Worm (Caenorhabditis elegans) whole organism, midembryonic: ENCODE results near the gene letm-1.

Experiments
- T22C8.4 ChIP-seq: fragments of 200-800 bp; sonication (Bioruptor generic); IDR thresholded peaks from 2 replicates; pipeline ENCODE4 v1.3.6; 2022; ENCODE audit warnings: missing genetic modification characterization, missing compliant biosample characterization
- cog-1 ChIP-seq: sonication (generic microtip); optimal IDR thresholded peaks from 2 replicates; lab custom pipeline; 2016; ENCODE audit warnings: missing genetic modification characterization, missing compliant biosample characterization
- flt-1 ChIP-seq: fragments of 200-800 bp; sonication (Bioruptor generic); IDR thresholded peaks from 2 replicates; pipeline ENCODE4 v1.3.6; 2022; ENCODE audit warnings: missing genetic modification characterization, missing compliant biosample characterization
- klf-2 ChIP-seq: fragments of 200-800 bp; sonication (Bioruptor generic); conservative IDR thresholded peaks from 2 replicates; pipeline ENCODE4 v1.3.6; 2022; ENCODE audit warnings: missing genetic modification reagents, missing genetic modification characterization, missing compliant biosample characterization
- med-1 ChIP-seq: sonication (generic microtip); optimal IDR thresholded peaks from 2 replicates; lab custom pipeline; 2017; ENCODE audit warnings: missing genetic modification characterization, mild to moderate bottlenecking, missing compliant biosample characterization, antibody characterized with exemption, missing genetic modification reagents; ENCODE audit not compliant: insufficient read depth
- ref-1 ChIP-seq: fragments of 200-800 bp; sonication (Bioruptor generic); conservative IDR thresholded peaks from 2 replicates; pipeline ENCODE4 v1.3.6; 2022; ENCODE audit warnings: missing genetic modification reagents, missing genetic modification characterization, missing compliant biosample characterization
- tab-1 ChIP-seq: fragments of 200-800 bp; sonication (Bioruptor generic); IDR thresholded peaks from 2 replicates; pipeline ENCODE4 v1.3.6; 2022; ENCODE audit warnings: missing genetic modification characterization, missing compliant biosample characterization
- ztf-23 ChIP-seq: fragments of 200-800 bp; sonication (Bioruptor generic); IDR thresholded peaks from 2 replicates; pipeline ENCODE4 v1.3.6; 2022; ENCODE audit warnings: missing genetic modification reagents, missing genetic modification characterization, missing compliant biosample characterization
- ztf-29 ChIP-seq: fragments of 200-800 bp; sonication (Bioruptor generic); IDR thresholded peaks from 2 replicates; pipeline ENCODE4 v1.3.6; 2022; ENCODE audit warnings: missing genetic modification reagents, missing genetic modification characterization, missing compliant biosample characterization

The letm-1 gene

DNA sequence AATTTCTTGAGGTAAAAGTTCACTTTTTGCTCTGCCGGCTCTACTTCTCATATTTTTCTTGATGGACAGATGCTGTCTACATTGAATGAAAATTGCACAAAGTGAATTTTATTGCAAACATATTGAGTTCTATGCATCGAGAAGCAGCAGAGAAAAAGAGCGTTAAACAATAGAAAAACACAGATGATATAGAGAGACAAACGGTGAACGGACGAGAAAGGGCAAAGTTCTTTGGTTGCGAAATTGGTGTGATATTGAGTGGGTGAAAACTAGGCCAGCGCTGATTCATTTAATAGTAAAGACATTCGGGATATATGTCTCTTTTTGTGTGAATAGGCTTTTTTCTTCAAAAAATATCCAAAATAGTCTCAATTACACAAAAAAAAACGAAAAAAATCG, 6.7 kb upstream of the letm-1 start:
- TF ChIP-seq tab-1 (GFP tag; lab: Robert Waterston, UW) (no peak), T22C8.4 (GFP tag; lab: Robert Waterston, UW) (no peak), klf-2 (GFP tag; lab: Robert Waterston, UW) (no peak), ztf-29 (GFP tag; lab: Robert Waterston, UW) (no peak), med-1 (no peak), ref-1 (GFP tag; lab: Robert Waterston, UW) (no peak), cog-1 (tag; lab: Kevin White, UChicago) (no peak), flt-1 (GFP tag; lab: Robert Waterston, UW) (no peak), ztf-23 (GFP tag; lab: Robert Waterston, UW) (no peak)

DNA sequence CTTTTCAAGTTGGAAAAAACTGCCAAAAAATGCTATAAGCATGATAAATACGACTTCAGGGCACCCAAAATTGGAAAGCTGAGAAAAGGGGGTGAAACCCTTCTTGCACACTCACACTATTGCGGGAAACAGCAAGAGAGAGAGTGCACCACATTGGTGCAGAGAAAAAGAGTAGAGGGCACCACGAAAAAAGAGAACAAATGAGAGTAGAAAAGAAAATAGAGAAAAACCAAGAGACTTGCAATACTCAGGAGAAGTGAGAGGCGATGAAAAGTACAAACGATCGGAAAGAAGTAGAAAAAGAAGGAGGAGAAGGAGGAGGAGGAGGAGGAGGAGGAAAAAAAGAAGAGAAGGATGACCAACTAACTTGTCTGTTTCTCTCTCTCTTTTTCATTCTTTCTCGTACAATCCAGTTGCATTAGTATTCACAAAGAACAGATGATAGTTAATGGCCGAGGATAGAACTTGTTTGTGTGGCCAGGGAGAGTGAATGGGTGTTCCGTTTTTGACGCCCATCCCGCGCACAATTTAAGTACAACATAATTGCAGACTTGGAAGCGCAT, 5.8 kb upstream of the letm-1 start:
- peak; percentile 69 for TF ChIP-seq cog-1 (tag; lab: Kevin White, UChicago)
- TF ChIP-seq T22C8.4 (GFP tag; lab: Robert Waterston, UW), result no peak
- TF ChIP-seq ztf-23 (GFP tag; lab: Robert Waterston, UW), result no peak
- no peak for TF ChIP-seq klf-2 (GFP tag; lab: Robert Waterston, UW)
- TF ChIP-seq ref-1 (GFP tag; lab: Robert Waterston, UW), result no peak
- no peak for TF ChIP-seq med-1
- TF ChIP-seq flt-1 (GFP tag; lab: Robert Waterston, UW), result no peak
- no peak for TF ChIP-seq ztf-29 (GFP tag; lab: Robert Waterston, UW)

ce11 chrV:13656346-13657254, 4.5 kb upstream of the letm-1 start:
- TF ChIP-seq cog-1 (tag; lab: Kevin White, UChicago) (no peak), klf-2 (GFP tag; lab: Robert Waterston, UW) (no peak), T22C8.4 (GFP tag; lab: Robert Waterston, UW) (no peak), ztf-23 (GFP tag; lab: Robert Waterston, UW) (no peak), flt-1 (GFP tag; lab: Robert Waterston, UW) (no peak), ref-1 (GFP tag; lab: Robert Waterston, UW) (no peak), tab-1 (GFP tag; lab: Robert Waterston, UW) (no peak), ztf-29 (GFP tag; lab: Robert Waterston, UW) (no peak), med-1 (no peak)

- TF ChIP-seq flt-1 (GFP tag; lab: Robert Waterston, UW) (no peak), ref-1 (GFP tag; lab: Robert Waterston, UW) (no peak), klf-2 (GFP tag; lab: Robert Waterston, UW) (no peak), ztf-23 (GFP tag; lab: Robert Waterston, UW) (no peak), med-1 (no peak), tab-1 (GFP tag; lab: Robert Waterston, UW) (no peak), T22C8.4 (GFP tag; lab: Robert Waterston, UW) (no peak), cog-1 (tag; lab: Kevin White, UChicago) (no peak), ztf-29 (GFP tag; lab: Robert Waterston, UW) (no peak)
These were observed 3.8 kb upstream of the letm-1 start for ce11 chrV:13657291-13657690.

ce11 chrV:13657841-13658338, 3.2 kb upstream of the letm-1 start:
- no peak for TF ChIP-seq med-1
- no peak for TF ChIP-seq cog-1 (tag; lab: Kevin White, UChicago)
- no peak for TF ChIP-seq ztf-23 (GFP tag; lab: Robert Waterston, UW)
- TF ChIP-seq klf-2 (GFP tag; lab: Robert Waterston, UW), result no peak
- TF ChIP-seq ref-1 (GFP tag; lab: Robert Waterston, UW), result no peak
- no peak for TF ChIP-seq T22C8.4 (GFP tag; lab: Robert Waterston, UW)
- no peak for TF ChIP-seq tab-1 (GFP tag; lab: Robert Waterston, UW)
- no peak for TF ChIP-seq ztf-29 (GFP tag; lab: Robert Waterston, UW)
- no peak for TF ChIP-seq flt-1 (GFP tag; lab: Robert Waterston, UW)

DNA sequence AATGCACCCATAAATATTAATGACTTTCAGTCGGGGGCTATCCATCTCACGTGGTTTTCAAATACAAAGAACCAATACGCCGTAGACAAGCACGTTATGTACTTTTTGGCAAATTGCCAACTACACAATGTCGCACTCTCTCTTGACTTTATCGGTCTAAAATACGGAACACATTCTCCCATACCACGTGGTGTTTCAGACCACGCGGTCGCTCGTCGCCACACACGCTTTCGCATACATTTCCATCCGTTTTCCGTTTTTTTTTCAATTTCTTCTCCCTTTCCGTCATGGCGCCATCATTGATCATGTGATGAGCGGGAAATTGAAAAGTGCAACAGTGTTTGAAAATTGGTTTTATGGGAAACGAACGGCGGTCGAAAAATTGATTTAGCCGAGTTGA, 2.5 kb upstream of the letm-1 start:
- TF ChIP-seq ref-1 (GFP tag; lab: Robert Waterston, UW), result no peak
- 0 out of 2 replicates have a peak, but pooled peaks have one; percentile 48 for TF ChIP-seq klf-2 (GFP tag; lab: Robert Waterston, UW)
- no peak for TF ChIP-seq med-1

ce11 chrV:13659219-13659618, 1.8 kb upstream of the letm-1 start:
- TF ChIP-seq flt-1 (GFP tag; lab: Robert Waterston, UW) (no peak), T22C8.4 (GFP tag; lab: Robert Waterston, UW) (no peak), ztf-29 (GFP tag; lab: Robert Waterston, UW) (no peak), klf-2 (GFP tag; lab: Robert Waterston, UW) (no peak)

- TF ChIP-seq flt-1 (GFP tag; lab: Robert Waterston, UW), result no peak
- no peak for TF ChIP-seq ztf-29 (GFP tag; lab: Robert Waterston, UW)
- no peak for TF ChIP-seq med-1
- no peak for TF ChIP-seq klf-2 (GFP tag; lab: Robert Waterston, UW)
- no peak for TF ChIP-seq cog-1 (tag; lab: Kevin White, UChicago)
- TF ChIP-seq ztf-23 (GFP tag; lab: Robert Waterston, UW), result no peak
- no peak for TF ChIP-seq T22C8.4 (GFP tag; lab: Robert Waterston, UW)
- no peak for TF ChIP-seq ref-1 (GFP tag; lab: Robert Waterston, UW)
- no peak for TF ChIP-seq tab-1 (GFP tag; lab: Robert Waterston, UW)
These were observed 942 bp upstream of the letm-1 start for ce11 chrV:13660115-13660514.
